Worm (Caenorhabditis elegans): Measurements from ENCODE around the gene prk-1.

The prk-1 gene

DNA sequence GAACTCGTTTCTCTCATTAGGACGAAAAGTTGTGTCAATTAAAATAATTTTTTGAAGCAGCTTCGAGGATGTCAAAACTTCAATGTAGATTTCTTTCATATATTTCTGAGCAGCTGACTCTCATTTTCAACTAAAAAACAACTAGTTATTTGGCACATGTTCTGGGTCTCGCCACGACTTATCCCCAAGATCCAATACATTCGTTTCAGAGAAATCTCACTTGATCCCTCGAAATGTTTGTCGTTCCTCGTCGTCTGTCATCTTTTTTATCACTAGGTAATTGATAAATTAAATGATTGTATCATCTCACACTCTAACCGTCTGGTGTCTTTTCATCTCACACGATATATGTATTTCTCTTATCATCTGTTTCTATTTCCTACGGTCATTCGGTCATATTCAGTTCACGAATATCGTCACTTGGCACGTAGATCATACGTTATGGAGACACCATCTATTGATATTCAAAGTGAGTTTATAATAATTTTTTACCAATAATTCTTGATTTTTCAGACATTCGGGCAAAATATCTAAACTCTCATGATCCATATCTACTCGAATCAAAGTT, 27.9 kb upstream of the prk-1 start, which contains the start of the genes rpn-6.1 and F57B9.1:
Gene rpn-6.1 (minus strand): TSS at position 65 of the 568 bp plus-strand sequence.
Gene F57B9.1 (plus strand): TSS at position 154 of the 568 bp plus-strand sequence.
- no peak for TF ChIP-seq nhr-23 (tag; optimal IDR thresholded peaks at IDR 0.05)
- no peak for TF ChIP-seq aly-2 (tag; optimal IDR thresholded peaks at IDR 0.05)
- TF ChIP-seq sma-9 (GFP tag; optimal IDR thresholded peaks at IDR 0.05), result peak; percentile 60
- no peak for TF ChIP-seq sma-9 (tag; optimal IDR thresholded peaks at IDR 0.05)
- TF ChIP-seq Y55F3AM.14 (GFP tag; optimal IDR thresholded peaks at IDR 0.05), result no peak
- TF ChIP-seq unc-62 (GFP tag; optimal IDR thresholded peaks at IDR 0.05), result no peak
- TF ChIP-seq blmp-1 (tag; optimal IDR thresholded peaks at IDR 0.05; ENCODE audit: insufficient read depth), result no peak
- TF ChIP-seq crh-2 (tag; optimal IDR thresholded peaks at IDR 0.05), result peak; percentile 21
- no peak for TF ChIP-seq lin-39 (tag; optimal IDR thresholded peaks at IDR 0.05)
- TF ChIP-seq elt-1 (tag; optimal IDR thresholded peaks at IDR 0.05), result no peak
- peak; percentile 36 for TF ChIP-seq nhr-129 (tag; optimal IDR thresholded peaks at IDR 0.05)
- peak in 1 of 2 experiments; percentile 62 for TF ChIP-seq lsy-2 (tag; optimal IDR thresholded peaks at IDR 0.05)
- no peak for TF ChIP-seq nhr-21 (tag; optimal IDR thresholded peaks at IDR 0.05)
- TF ChIP-seq alr-1 (tag; optimal IDR thresholded peaks at IDR 0.05), result no peak
- TF ChIP-seq lin-11 (tag; optimal IDR thresholded peaks at IDR 0.05), result no peak
- TF ChIP-seq R02D3.7 (tag; optimal IDR thresholded peaks at IDR 0.05), result no peak
- no peak for TF ChIP-seq nhr-11 (tag; optimal IDR thresholded peaks at IDR 0.05)
- TF ChIP-seq ztf-1 (GFP tag; conservative IDR thresholded peaks at IDR 0.05), result no peak
- no peak for TF ChIP-seq F13H6.1 (tag; optimal IDR thresholded peaks at IDR 0.05)
- TF ChIP-seq ama-1 (optimal IDR thresholded peaks at IDR 0.05), result no peak
- TF ChIP-seq dmd-4 (tag; optimal IDR thresholded peaks at IDR 0.05), result no peak
- TF ChIP-seq C34F6.9 (tag; optimal IDR thresholded peaks at IDR 0.05), result peak; percentile 48
- TF ChIP-seq ceh-16 (tag; optimal IDR thresholded peaks at IDR 0.05), result no peak
- TF ChIP-seq skn-1 (tag; optimal IDR thresholded peaks at IDR 0.05), result peak; percentile 12
- TF ChIP-seq nhr-10 (tag; optimal IDR thresholded peaks at IDR 0.05), result no peak
- peak; percentile 82 for TF ChIP-seq fos-1 (tag; optimal IDR thresholded peaks at IDR 0.05)

DNA sequence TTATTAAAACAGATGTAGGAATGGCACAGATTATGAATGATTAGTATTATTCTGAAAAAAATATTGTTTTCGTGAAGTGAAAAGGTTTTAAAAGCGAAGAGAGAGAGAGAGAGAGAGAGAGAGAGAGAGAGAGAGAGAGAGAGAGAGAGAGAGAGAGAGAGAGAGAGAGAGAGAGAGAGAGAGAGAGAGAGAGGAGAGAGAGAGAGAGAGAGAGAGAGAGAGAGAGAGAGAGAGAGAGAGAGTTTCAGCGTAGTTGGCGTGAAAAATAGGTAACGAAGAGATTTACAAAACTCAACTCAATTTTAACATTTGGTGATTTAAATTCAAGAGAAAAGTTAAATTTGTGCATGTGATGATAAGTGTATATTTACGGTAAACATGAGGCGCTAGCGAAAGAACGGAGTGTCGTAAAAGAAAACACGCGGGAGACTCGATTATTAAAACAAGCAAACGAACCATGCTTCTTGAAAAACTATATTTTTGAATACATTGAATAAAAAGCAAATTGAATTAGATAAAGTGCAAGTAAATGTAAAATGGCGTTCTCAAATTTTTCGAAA, 21.8 kb upstream of the prk-1 start, which contains the start of gene panl-2:
Gene panl-2 (minus strand): TSS at position 51 of the 560 bp plus-strand sequence.
- TF ChIP-seq fos-1 (tag; optimal IDR thresholded peaks at IDR 0.05) (no peak), lin-13 (GFP tag; optimal IDR thresholded peaks at IDR 0.05) (peak; percentile 28), C34F6.9 (tag; optimal IDR thresholded peaks at IDR 0.05) (peak; percentile 71), gmeb-1 (tag; optimal IDR thresholded peaks at IDR 0.05) (peak; percentile 86), dmd-4 (tag; optimal IDR thresholded peaks at IDR 0.05) (no peak), lsy-2 (tag; optimal IDR thresholded peaks at IDR 0.05) (peak; percentile 60 to 87), crh-2 (tag; optimal IDR thresholded peaks at IDR 0.05) (peak; percentile 34), nhr-11 (tag; optimal IDR thresholded peaks at IDR 0.05) (no peak), unc-55 (GFP tag; optimal IDR thresholded peaks at IDR 0.05) (peak; percentile 77), mdl-1 (tag; optimal IDR thresholded peaks at IDR 0.05) (no peak), elt-3 (tag; optimal IDR thresholded peaks at IDR 0.05) (no peak), sma-9 (GFP tag; optimal IDR thresholded peaks at IDR 0.05) (peak; percentile 32), sma-9 (tag; optimal IDR thresholded peaks at IDR 0.05) (no peak), nhr-129 (tag; optimal IDR thresholded peaks at IDR 0.05) (peak; percentile 57), R02D3.7 (tag; optimal IDR thresholded peaks at IDR 0.05) (peak; percentile 80)

DNA sequence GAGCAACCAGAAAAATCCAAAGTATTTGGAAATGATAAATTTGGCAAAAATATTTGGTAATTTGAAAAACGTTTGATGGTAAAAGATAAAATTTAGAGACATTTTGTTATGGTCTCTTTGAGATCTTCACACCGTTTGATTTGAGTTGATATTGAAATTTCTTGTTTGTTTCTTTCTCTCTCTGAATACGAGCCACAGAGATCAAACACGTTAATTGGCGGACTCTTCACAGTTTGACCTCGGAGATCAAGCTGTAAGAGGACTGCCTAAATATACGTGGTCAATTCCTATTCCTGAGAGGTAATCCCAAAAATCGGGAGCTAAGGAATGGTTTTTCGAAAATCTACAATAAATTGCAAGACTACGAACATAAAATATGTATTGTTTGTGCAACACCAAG, 21.3 kb upstream of the prk-1 start:
- TF ChIP-seq unc-55 (GFP tag; optimal IDR thresholded peaks at IDR 0.05) (no peak), unc-39 (tag; optimal IDR thresholded peaks at IDR 0.05) (no peak), lin-11 (tag; optimal IDR thresholded peaks at IDR 0.05) (no peak), elt-3 (tag; optimal IDR thresholded peaks at IDR 0.05) (no peak), lin-13 (GFP tag; optimal IDR thresholded peaks at IDR 0.05) (no peak), blmp-1 (tag; optimal IDR thresholded peaks at IDR 0.05; ENCODE audit: insufficient read depth) (no peak), crh-2 (tag; optimal IDR thresholded peaks at IDR 0.05) (no peak)

DNA sequence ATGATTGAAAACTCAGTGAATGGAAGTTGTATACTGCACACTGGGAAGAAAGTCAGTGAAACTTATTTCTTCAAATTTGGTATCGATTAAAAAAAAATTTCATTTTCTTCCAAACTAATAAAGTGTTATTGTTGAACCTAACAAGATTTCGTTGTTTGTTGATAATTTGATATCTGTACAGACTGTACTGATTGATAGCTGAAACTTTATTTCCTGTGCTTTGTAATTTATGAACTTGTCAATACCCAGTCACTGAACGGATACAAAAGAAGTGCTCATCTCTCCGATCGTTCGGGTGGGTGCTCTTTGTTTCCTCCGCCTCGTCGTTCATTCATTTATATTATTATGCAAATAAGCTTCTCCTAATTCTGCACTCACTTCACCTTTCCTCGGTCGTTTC, 20.9 kb upstream of the prk-1 start, which contains the start of gene F31E3.12:
Gene F31E3.12 (plus strand): TSS at position 301 of the 400 bp plus-strand sequence.
- TF ChIP-seq mbf-1 (tag; optimal IDR thresholded peaks at IDR 0.05), result no peak
- no peak for TF ChIP-seq egl-27 (tag; optimal IDR thresholded peaks at IDR 0.05)
- TF ChIP-seq C34F6.9 (tag; optimal IDR thresholded peaks at IDR 0.05), result no peak
- no peak for TF ChIP-seq nhr-10 (tag; optimal IDR thresholded peaks at IDR 0.05)
- no peak for TF ChIP-seq ceh-82 (tag; optimal IDR thresholded peaks at IDR 0.05)
